Worm (Caenorhabditis elegans) whole organism, mixed stage, embryonic: ENCODE data around the gene alh-9.

Source experiments
- lsy-2 ChIP-seq: fragments of 150-350 bp; optimal IDR thresholded peaks from 2 replicates; lab custom pipeline; 2014; ENCODE audit warnings: missing biosample characterization, missing genetic modification characterization
- unc-62 ChIP-seq: fragments of 150-350 bp; optimal IDR thresholded peaks from 2 replicates; lab custom pipeline; 2014; ENCODE audit warnings: missing biosample characterization, missing genetic modification reagents, missing genetic modification characterization

ce11 chrIII:5814799-5815198 lies 41.0 kb upstream of the alh-9 start, which contains the start of gene R12B2.7:
- TF ChIP-seq unc-62 (GFP tag; lab: Kevin White, UChicago) (no peak), lsy-2 (tag; lab: Kevin White, UChicago) (no peak)
